Worm (Caenorhabditis elegans): ENCODE measurements around the gene eat-4.
A peak's percentile ranks its signal among the peaks of the same experiment; 100 is the strongest.

eat-4 gene

DNA sequence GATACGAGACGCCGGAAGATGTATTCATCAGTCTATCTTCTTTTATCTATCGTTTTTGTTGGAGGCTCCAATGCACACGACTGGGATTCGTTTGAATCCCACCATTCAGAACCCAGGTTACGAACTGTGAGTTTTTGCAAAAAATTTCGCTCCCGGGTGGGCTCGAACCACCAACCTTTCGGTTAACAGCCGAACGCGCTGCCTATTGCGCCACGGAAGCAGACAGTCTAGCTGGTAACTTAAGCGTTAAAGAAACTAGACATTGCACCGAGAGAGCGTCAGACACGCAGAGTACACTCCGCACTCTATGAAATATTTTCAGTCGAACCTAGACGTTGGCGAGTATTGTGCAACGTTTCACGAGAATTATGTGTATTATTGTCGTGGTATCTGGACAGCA lies 32.6 kb upstream of the eat-4 start (continued):
- TF ChIP-seq hpl-2 (GFP tag; optimal IDR thresholded peaks at IDR 0.05) (no peak), C16A3.4 (tag; optimal IDR thresholded peaks at IDR 0.05) (no peak), elt-3 (tag; optimal IDR thresholded peaks at IDR 0.05) (no peak), nhr-19 (GFP tag; conservative IDR thresholded peaks at IDR 0.05) (peak; percentile 66), ama-1 (optimal IDR thresholded peaks at IDR 0.05) (no peak), elt-2 (tag; optimal IDR thresholded peaks at IDR 0.05) (no peak), ets-5 (GFP tag; IDR thresholded peaks at IDR 0.05) (no peak), blmp-1 (tag; optimal IDR thresholded peaks at IDR 0.05) (no peak), unc-130 (tag; optimal IDR thresholded peaks at IDR 0.05) (no peak), swsn-7 (tag; optimal IDR thresholded peaks at IDR 0.05) (no peak), nhr-237 (tag; optimal IDR thresholded peaks at IDR 0.05) (no peak), tbx-2 (tag; optimal IDR thresholded peaks at IDR 0.05) (no peak), sptf-1 (tag; optimal IDR thresholded peaks at IDR 0.05) (no peak), lin-13 (GFP tag; optimal IDR thresholded peaks at IDR 0.05) (no peak), egl-13 (tag; optimal IDR thresholded peaks at IDR 0.05) (no peak), ceh-90 (tag; optimal IDR thresholded peaks at IDR 0.05) (no peak), nhr-90 (tag; optimal IDR thresholded peaks at IDR 0.05; ENCODE audit: poor library complexity) (peak; percentile 66), mdl-1 (tag; optimal IDR thresholded peaks at IDR 0.05) (no peak), unc-62 (GFP tag; optimal IDR thresholded peaks at IDR 0.05) (no peak), unc-98 (GFP tag; IDR thresholded peaks at IDR 0.05) (no peak), ceh-82 (tag; optimal IDR thresholded peaks at IDR 0.05) (peak in 1 of 3 experiments; percentile 39), lin-39 (tag; optimal IDR thresholded peaks at IDR 0.05) (no peak), nhr-76 (tag; optimal IDR thresholded peaks at IDR 0.05) (no peak), ceh-63 (GFP tag; optimal IDR thresholded peaks at IDR 0.05) (no peak), isw-1 (GFP tag; IDR thresholded peaks at IDR 0.05) (no peak), pax-3 (tag; optimal IDR thresholded peaks at IDR 0.05) (no peak), zag-1 (tag; optimal IDR thresholded peaks at IDR 0.05) (no peak), nhr-20 (tag; optimal IDR thresholded peaks at IDR 0.05) (peak; percentile 48), ztf-4 (tag; optimal IDR thresholded peaks at IDR 0.05) (no peak), nhr-77 (tag; optimal IDR thresholded peaks at IDR 0.05) (peak; percentile 8), alr-1 (tag; optimal IDR thresholded peaks at IDR 0.05; ENCODE audit: borderline replicate concordance) (no peak), nhr-11 (tag; optimal IDR thresholded peaks at IDR 0.05) (no peak), mef-2 (tag; optimal IDR thresholded peaks at IDR 0.05) (no peak), zip-4 (GFP tag; optimal IDR thresholded peaks at IDR 0.05) (peak; percentile 17)

DNA sequence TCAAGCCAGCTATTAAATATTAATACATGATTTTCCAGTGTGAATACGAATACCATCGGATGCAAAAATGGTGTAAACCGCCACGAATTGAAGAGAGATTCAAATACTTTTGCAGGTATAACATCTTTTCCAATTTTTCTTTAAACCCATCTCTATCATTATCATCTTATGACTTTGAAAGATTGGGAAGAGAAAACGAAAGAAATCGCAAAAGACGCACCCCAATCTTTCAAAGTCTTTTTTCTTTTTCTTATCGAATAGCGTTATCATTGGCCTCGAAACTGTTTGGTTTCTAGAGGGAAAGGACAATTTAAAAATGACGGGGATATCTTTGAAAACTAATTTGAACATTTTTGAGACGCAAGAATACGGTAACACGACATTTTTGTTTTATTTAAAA lies 31.0 kb upstream of the eat-4 start:
- TF ChIP-seq mef-2 (tag; optimal IDR thresholded peaks at IDR 0.05) (no peak), alr-1 (tag; optimal IDR thresholded peaks at IDR 0.05; ENCODE audit: borderline replicate concordance) (no peak), ztf-11 (tag; optimal IDR thresholded peaks at IDR 0.05) (no peak), nhr-85 (tag) (peak; percentile 55), ets-5 (GFP tag; IDR thresholded peaks at IDR 0.05) (no peak), elt-3 (tag; optimal IDR thresholded peaks at IDR 0.05) (peak in 1 of 6 experiments; percentile 61), rnt-1 (tag; optimal IDR thresholded peaks at IDR 0.05) (no peak), blmp-1 (tag; optimal IDR thresholded peaks at IDR 0.05) (peak; percentile 51), isw-1 (GFP tag; IDR thresholded peaks at IDR 0.05) (no peak), lin-14 (GFP tag; optimal IDR thresholded peaks at IDR 0.05) (peak; percentile 6), ztf-4 (tag; optimal IDR thresholded peaks at IDR 0.05) (no peak)

DNA sequence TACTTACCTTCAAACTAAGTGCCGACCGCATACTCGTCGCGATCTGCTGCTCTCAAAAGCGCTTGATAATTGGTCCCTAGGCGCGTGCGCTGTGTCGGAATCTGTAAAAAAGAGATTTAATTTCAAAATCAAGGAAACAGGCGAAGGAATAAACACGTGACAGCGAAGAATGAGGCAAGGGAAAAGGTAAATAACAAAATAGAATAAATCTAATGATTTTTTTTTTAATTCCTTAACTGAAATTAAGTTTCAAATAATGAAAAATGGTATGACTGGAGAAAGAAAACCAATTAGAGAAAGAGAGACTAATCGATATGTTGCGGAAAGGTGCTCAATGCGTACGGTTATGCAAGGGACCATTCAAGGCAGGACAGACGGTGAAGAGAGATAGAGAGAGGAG lies 27.5 kb upstream of the eat-4 start, which contains the start of gene cya-1:
cya-1 (minus strand) TSS at position 101 of the 400 bp plus-strand sequence.
- no peak for TF ChIP-seq dpl-1 (GFP tag; optimal IDR thresholded peaks at IDR 0.05)
